Fruit fly (Drosophila melanogaster): ENCODE data around the gene Glut4EF.

dm6 chr3R:9929153-9929552 lies 54.7 kb downstream of the Glut4EF start:
- TF ChIP-seq usp (GFP tag; optimal IDR thresholded peaks at IDR 0.05) = no peak
- TF ChIP-seq psq (optimal IDR thresholded peaks at IDR 0.05) = no peak

All from whole organism.